Worm (Caenorhabditis elegans): ENCODE results near the gene C36B7.6.

Gene C36B7.6

DNA sequence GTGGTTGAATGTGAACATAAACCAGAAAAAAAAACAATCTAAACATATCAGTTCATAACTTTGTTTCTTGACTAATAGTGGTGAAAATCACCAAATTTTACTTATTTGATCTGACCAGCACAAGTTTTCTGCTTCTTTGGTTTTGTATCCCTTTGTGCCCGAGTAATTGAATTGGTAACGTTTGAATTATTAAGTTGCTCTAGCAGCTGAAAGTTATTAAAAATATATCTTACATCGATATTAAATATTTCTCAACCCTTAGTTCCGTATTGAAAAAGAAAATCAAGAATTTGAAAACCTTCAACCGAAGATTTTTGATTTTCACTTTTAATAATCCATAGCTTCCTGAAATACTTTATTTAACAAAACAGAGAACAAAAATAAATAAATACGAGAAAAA lies 34.1 kb downstream of the C36B7.6 start (continued):
- TF ChIP-seq cey-2 (tag; optimal IDR thresholded peaks at IDR 0.05; ENCODE audit: borderline replicate concordance, insufficient read depth) (no peak), mxl-3 (GFP tag; optimal IDR thresholded peaks at IDR 0.05) (no peak), daf-19 (GFP tag; conservative IDR thresholded peaks at IDR 0.05) (no peak), ztf-7 (tag; optimal IDR thresholded peaks at IDR 0.05) (no peak), mxl-2 (GFP tag; conservative IDR thresholded peaks at IDR 0.05) (no peak), arid-1 (GFP tag; conservative IDR thresholded peaks at IDR 0.05) (no peak), spr-1 (tag; optimal IDR thresholded peaks at IDR 0.05) (no peak), nhr-76 (tag; optimal IDR thresholded peaks at IDR 0.05) (no peak), nhr-77 (tag; optimal IDR thresholded peaks at IDR 0.05) (no peak), ceh-28 (tag; optimal IDR thresholded peaks at IDR 0.05) (no peak), F49E8.2 (tag; optimal IDR thresholded peaks at IDR 0.05; ENCODE audit: borderline replicate concordance) (no peak), snpc-1.2 (GFP tag; IDR thresholded peaks at IDR 0.05) (no peak)

DNA sequence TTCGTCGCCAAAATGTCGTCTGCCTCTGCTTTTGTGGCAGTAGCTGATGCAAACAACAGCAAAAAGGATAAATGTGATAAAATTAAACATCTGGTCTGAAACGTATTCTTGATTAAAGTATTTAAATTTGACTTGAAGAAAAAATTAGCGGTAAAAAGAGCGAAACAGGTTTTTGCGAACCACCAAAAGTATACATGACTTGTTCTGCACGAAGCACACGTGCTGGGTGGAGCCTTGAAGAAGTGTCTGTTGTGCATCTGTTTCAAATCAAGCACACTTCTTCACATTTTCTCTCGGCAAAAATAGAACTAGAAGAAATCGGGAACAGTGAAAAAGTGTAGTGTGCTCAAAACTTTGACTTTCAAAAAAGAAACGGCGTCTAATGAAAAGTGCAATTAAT lies 36.9 kb downstream of the C36B7.6 start, which contains the start of gene B0403.3:
Gene B0403.3, minus strand, starts transcription at position 101 of the 400 bp plus-strand sequence.
- TF ChIP-seq ceh-28 (tag; optimal IDR thresholded peaks at IDR 0.05) (no peak), nhr-6 (tag; optimal IDR thresholded peaks at IDR 0.05) (no peak)

ce11 chrX:7061265-7061664 lies 38.9 kb downstream of the C36B7.6 start:
- no peak for TF ChIP-seq ceh-62 (tag; optimal IDR thresholded peaks at IDR 0.05)
- 0 out of 2 replicates have a peak, but pooled peaks have one; percentile 26 for TF ChIP-seq tra-1 (GFP tag; IDR thresholded peaks at IDR 0.05)
- peak; percentile 23; the same call in 1 of the 2 replicates for TF ChIP-seq ceh-20 (GFP tag; IDR thresholded peaks at IDR 0.05)
- TF ChIP-seq F44E2.7 (GFP tag; IDR thresholded peaks at IDR 0.05), result no peak
- TF ChIP-seq hlh-11 (tag; optimal IDR thresholded peaks at IDR 0.05), result peak; percentile 49
- peak; percentile 54 for TF ChIP-seq dmd-6 (GFP tag; IDR thresholded peaks at IDR 0.05)
- TF ChIP-seq dve-1 (tag; optimal IDR thresholded peaks at IDR 0.05; ENCODE audit: insufficient read depth), result peak; percentile 52
- peak; percentile 99 for TF ChIP-seq php-3 (GFP tag; IDR thresholded peaks at IDR 0.05)
- no peak for TF ChIP-seq F26F4.8 (GFP tag; conservative IDR thresholded peaks at IDR 0.05)

DNA sequence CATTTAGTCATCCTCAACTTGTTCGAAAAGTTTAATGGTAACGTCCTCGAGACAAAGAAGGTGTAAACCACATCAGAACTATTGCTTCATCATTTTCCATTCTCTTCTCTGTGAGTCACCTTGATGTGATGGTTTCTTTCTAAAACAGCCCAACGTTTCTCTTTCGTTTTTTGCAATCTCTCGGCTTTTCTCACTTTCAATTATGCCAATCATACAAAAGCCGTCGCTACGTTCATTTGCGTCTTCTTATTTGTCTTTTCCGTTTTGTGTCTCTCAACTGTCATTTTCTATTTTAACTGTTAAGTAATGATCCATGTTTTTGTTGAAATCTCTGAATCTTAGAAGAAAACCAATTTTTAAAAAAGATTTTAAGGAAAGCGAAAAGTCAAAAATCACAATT lies 42.8 kb downstream of the C36B7.6 start, which contains the start of gene B0403.5:
Gene B0403.5, plus strand, starts transcription at position 368 of the 400 bp plus-strand sequence.
- TF ChIP-seq aha-1 (tag) (no peak), ceh-32 (tag; optimal IDR thresholded peaks at IDR 0.05; ENCODE audit: poor library complexity) (no peak), egl-27 (tag; optimal IDR thresholded peaks at IDR 0.05) (no peak), daf-19 (GFP tag; conservative IDR thresholded peaks at IDR 0.05) (no peak), ama-1 (optimal IDR thresholded peaks at IDR 0.05) (no peak), lin-13 (GFP tag; optimal IDR thresholded peaks at IDR 0.05) (no peak), arid-1 (GFP tag; conservative IDR thresholded peaks at IDR 0.05) (no peak), dve-1 (tag; optimal IDR thresholded peaks at IDR 0.05; ENCODE audit: insufficient read depth) (no peak), Y75B8A.6 (GFP tag; IDR thresholded peaks at IDR 0.05) (no peak), nhr-77 (tag; optimal IDR thresholded peaks at IDR 0.05) (no peak), F49E8.2 (tag; optimal IDR thresholded peaks at IDR 0.05; ENCODE audit: borderline replicate concordance) (no peak), hif-1 (tag; optimal IDR thresholded peaks at IDR 0.05) (no peak)

DNA sequence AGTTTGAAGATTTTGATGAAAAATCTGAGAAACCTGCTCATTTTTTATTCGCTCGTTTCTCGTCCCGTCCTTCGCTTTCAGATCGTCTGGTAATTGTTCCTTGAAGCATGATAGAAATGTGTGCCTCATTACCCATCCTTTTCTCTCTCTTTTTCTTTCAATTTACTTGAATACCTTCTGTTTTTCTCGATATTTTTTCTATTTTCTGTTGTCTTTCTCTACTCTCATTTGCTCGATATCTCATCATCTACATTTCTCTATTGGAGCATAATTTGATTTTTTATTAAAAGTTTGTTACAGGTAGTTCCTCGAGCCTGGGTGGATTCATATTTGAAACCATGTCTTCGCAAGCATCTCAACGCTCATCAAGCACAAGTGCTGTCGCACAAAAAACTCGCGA lies 49.8 kb downstream of the C36B7.6 start, which contains the start of gene ubc-17:
Gene ubc-17, plus strand, starts transcription at position 301 of the 400 bp plus-strand sequence.
- no peak for TF ChIP-seq F10B5.3 (tag; optimal IDR thresholded peaks at IDR 0.05)
- TF ChIP-seq spr-1 (tag; optimal IDR thresholded peaks at IDR 0.05), result no peak
- TF ChIP-seq lim-7 (GFP tag; IDR thresholded peaks at IDR 0.05), result no peak
- no peak for TF ChIP-seq fkh-10 (GFP tag; optimal IDR thresholded peaks at IDR 0.05)
